Worm (Caenorhabditis elegans) whole organism, L1 larva: ENCODE measurements around the gene C36E8.4.

Experiments
- C04F5.9 ChIP-seq: sonication (generic microtip); optimal IDR thresholded peaks from 2 replicates; lab custom pipeline; 2016; ENCODE audit warnings: missing genetic modification characterization, missing compliant biosample characterization
- F16B12.6 ChIP-seq: fragments of 150-350 bp; optimal IDR thresholded peaks from 2 replicates; lab custom pipeline; 2014; ENCODE audit warnings: missing biosample characterization, missing genetic modification characterization
- aha-1 ChIP-seq: fragments of 150-350 bp; optimal IDR thresholded peaks from 2 replicates; lab custom pipeline; 2014; ENCODE audit warnings: missing biosample characterization, missing genetic modification characterization
- ceh-8 ChIP-seq: fragments of 200-800 bp; sonication (Bioruptor generic); optimal IDR thresholded peaks from 2 replicates; lab custom pipeline; 2018; ENCODE audit warnings: mild to moderate bottlenecking, missing genetic modification characterization, moderate library complexity, missing compliant biosample characterization
- ceh-90 ChIP-seq: sonication (generic microtip); optimal IDR thresholded peaks from 2 replicates; lab custom pipeline; 2016; ENCODE audit warnings: missing genetic modification characterization, missing compliant biosample characterization
- ces-1 ChIP-seq: fragments of 150-350 bp; optimal IDR thresholded peaks from 2 replicates; lab custom pipeline; 2014; ENCODE audit warnings: missing biosample characterization, missing genetic modification reagents, missing genetic modification characterization
- efl-1 ChIP-seq, 4 experiments: fragments of 150-350 bp; optimal IDR thresholded peaks in 3 of 4; peaks in 1 of 4; 1 replicate in 1 of 4; 2 replicates in 3 of 4; lab custom pipeline; 2014; ENCODE audit warnings: missing biosample characterization in 2 of 4, missing genetic modification characterization in 2 of 4, missing genetic modification reagents in 2 of 4
- efl-3 ChIP-seq: fragments of 200-800 bp; sonication (Bioruptor generic); optimal IDR thresholded peaks from 2 replicates; lab custom pipeline; 2018; ENCODE audit warnings: mild to moderate bottlenecking, missing genetic modification characterization, missing compliant biosample characterization
- egl-27 ChIP-seq, 2 experiments: fragments of 150-350 bp in 1 of 2; sonication (generic microtip); optimal IDR thresholded peaks; 3 replicates each; lab custom pipeline; 2017 to 2018; ENCODE audit warnings: missing biosample characterization in 2 of 2, missing genetic modification characterization in 2 of 2, missing genetic modification reagents in 2 of 2
- elt-2 ChIP-seq: sonication (generic microtip); optimal IDR thresholded peaks from 2 replicates; lab custom pipeline; 2016; ENCODE audit warnings: missing genetic modification characterization, mild to moderate bottlenecking, inconsistent platforms, missing compliant biosample characterization, missing genetic modification reagents
- fkh-4 ChIP-seq: sonication (generic microtip); optimal IDR thresholded peaks from 2 replicates; lab custom pipeline; 2016; ENCODE audit warnings: missing compliant biosample characterization, missing genetic modification characterization, borderline replicate concordance
- grh-1 ChIP-seq: fragments of 200-800 bp; sonication (Bioruptor generic); IDR thresholded peaks from 2 replicates; pipeline ENCODE4 v1.3.6; 2022; ENCODE audit warnings: missing genetic modification reagents, missing genetic modification characterization, missing compliant biosample characterization
- hlh-17 ChIP-seq: fragments of 200-800 bp; sonication (Bioruptor generic); optimal IDR thresholded peaks from 2 replicates; lab custom pipeline; 2018; ENCODE audit warnings: missing genetic modification characterization, mild to moderate bottlenecking, missing compliant biosample characterization, moderate library complexity, borderline replicate concordance
- isw-1 ChIP-seq: fragments of 200-800 bp; sonication (Bioruptor generic); IDR thresholded peaks from 2 replicates; pipeline ENCODE4 v1.3.6; 2022; ENCODE audit warnings: missing genetic modification characterization, missing compliant biosample characterization
- lin-14 ChIP-seq: fragments of 200-800 bp; sonication (Bioruptor generic); optimal IDR thresholded peaks from 2 replicates; lab custom pipeline; 2018; ENCODE audit warnings: mild to moderate bottlenecking, missing genetic modification characterization, moderate library complexity, missing compliant biosample characterization
- lin-35 ChIP-seq, 2 experiments: fragments of 150-350 bp; optimal IDR thresholded peaks; 2 replicates each; lab custom pipeline; 2014; ENCODE audit warnings: missing biosample characterization in 2 of 2, missing genetic modification characterization in 2 of 2, missing genetic modification reagents in 2 of 2
- mdl-1 ChIP-seq, 2 experiments: fragments of 150-350 bp; optimal IDR thresholded peaks; 2 replicates each; lab custom pipeline; 2014 to 2017; ENCODE audit warnings: missing biosample characterization in 2 of 2, missing genetic modification characterization in 2 of 2, inconsistent platforms in 1 of 2
- mef-2 ChIP-seq: fragments of 150-350 bp; optimal IDR thresholded peaks from 2 replicates; lab custom pipeline; 2014; ENCODE audit warnings: missing biosample characterization, missing genetic modification characterization
- mep-1 ChIP-seq: fragments of 150-350 bp; optimal IDR thresholded peaks from 2 replicates; lab custom pipeline; 2014; ENCODE audit warnings: missing biosample characterization, missing genetic modification characterization
- nhr-11 ChIP-seq: fragments of 150-350 bp; optimal IDR thresholded peaks from 2 replicates; lab custom pipeline; 2014; ENCODE audit warnings: missing biosample characterization, missing genetic modification characterization
- nhr-12 ChIP-seq: sonication (generic microtip); optimal IDR thresholded peaks from 2 replicates; lab custom pipeline; 2017; ENCODE audit warnings: missing biosample characterization, missing genetic modification characterization
- nhr-19 ChIP-seq: fragments of 200-800 bp; sonication (Bioruptor generic); conservative IDR thresholded peaks from 2 replicates; pipeline ENCODE4 v1.3.6; 2022; ENCODE audit warnings: missing genetic modification characterization, missing compliant biosample characterization
- nhr-237 ChIP-seq: fragments of 150-350 bp; optimal IDR thresholded peaks from 2 replicates; lab custom pipeline; 2014; ENCODE audit warnings: missing biosample characterization, missing genetic modification characterization
- nhr-28 ChIP-seq: fragments of 150-350 bp; optimal IDR thresholded peaks from 2 replicates; lab custom pipeline; 2014; ENCODE audit warnings: missing biosample characterization, missing genetic modification characterization
- nhr-76 ChIP-seq: sonication (generic microtip); optimal IDR thresholded peaks from 2 replicates; lab custom pipeline; 2017; ENCODE audit warnings: missing biosample characterization, missing genetic modification characterization
- nhr-77 ChIP-seq: fragments of 150-350 bp; optimal IDR thresholded peaks from 2 replicates; lab custom pipeline; 2014; ENCODE audit warnings: missing biosample characterization, missing genetic modification characterization
- pqm-1 ChIP-seq: sonication (generic microtip); optimal IDR thresholded peaks from 3 replicates; lab custom pipeline; 2017; ENCODE audit warnings: missing biosample characterization, missing genetic modification characterization
- rnt-1 ChIP-seq: sonication (generic microtip); optimal IDR thresholded peaks from 2 replicates; lab custom pipeline; 2016; ENCODE audit warnings: mild to moderate bottlenecking, missing genetic modification characterization, moderate library complexity, missing compliant biosample characterization
- snu-23 ChIP-seq: sonication (generic microtip); optimal IDR thresholded peaks from 2 replicates; lab custom pipeline; 2016; ENCODE audit warnings: missing genetic modification characterization, missing compliant biosample characterization
- sox-4 ChIP-seq: sonication (generic microtip); optimal IDR thresholded peaks from 2 replicates; lab custom pipeline; 2016; ENCODE audit warnings: missing genetic modification characterization, missing compliant biosample characterization
- sptf-1 ChIP-seq: fragments of 150-350 bp; optimal IDR thresholded peaks from 2 replicates; lab custom pipeline; 2014; ENCODE audit warnings: missing biosample characterization, missing genetic modification characterization
- tbx-2 ChIP-seq: sonication (generic microtip); optimal IDR thresholded peaks from 2 replicates; lab custom pipeline; 2016; ENCODE audit warnings: missing genetic modification characterization, missing compliant biosample characterization
- unc-130 ChIP-seq: fragments of 150-350 bp; optimal IDR thresholded peaks from 2 replicates; lab custom pipeline; 2017; ENCODE audit warnings: missing biosample characterization, missing genetic modification characterization, inconsistent platforms
- unc-30 ChIP-seq: sonication (generic microtip); optimal IDR thresholded peaks from 2 replicates; lab custom pipeline; 2017; ENCODE audit warnings: missing biosample characterization, missing genetic modification characterization
- unc-86 ChIP-seq: sonication (generic microtip); optimal IDR thresholded peaks from 2 replicates; lab custom pipeline; 2016; ENCODE audit warnings: missing genetic modification characterization, missing compliant biosample characterization
- xbp-1 ChIP-seq: sonication (generic microtip); optimal IDR thresholded peaks from 2 replicates; lab custom pipeline; 2016; ENCODE audit warnings: missing genetic modification characterization, missing compliant biosample characterization
- ztf-11 ChIP-seq, 2 experiments: sonication (generic microtip); optimal IDR thresholded peaks; 2 replicates each; lab custom pipeline; 2016 to 2017; ENCODE audit warnings: missing genetic modification characterization in 2 of 2, missing biosample characterization in 1 of 2, missing compliant biosample characterization in 1 of 2

The C36E8.4 gene

DNA sequence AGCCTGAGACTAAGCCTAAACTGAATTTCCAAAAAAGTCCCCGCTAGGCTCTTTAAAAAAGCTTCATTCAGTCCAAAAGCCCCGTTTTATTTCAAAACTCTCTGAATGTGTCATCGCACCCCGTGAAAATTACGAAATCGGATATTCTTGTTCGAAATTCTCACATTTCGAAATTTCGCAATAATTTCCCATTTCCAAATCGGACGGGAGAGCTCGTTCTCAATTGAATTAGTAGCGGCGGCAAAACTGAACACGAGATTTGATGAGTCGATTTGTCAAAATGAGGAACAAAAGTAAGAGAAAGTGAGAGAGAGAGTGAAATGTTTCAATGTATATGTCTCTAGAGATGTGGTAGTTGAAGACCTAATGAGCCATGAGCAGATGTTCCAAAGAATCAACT is 22.8 kb downstream of the C36E8.4 start (continued):
- TF ChIP-seq grh-1 (no peak), elt-2 (tag; lab: Kevin White, UChicago) (no peak), rnt-1 (tag; lab: Kevin White, UChicago) (no peak), nhr-77 (no peak), nhr-237 (tag; lab: Kevin White, UChicago) (no peak), mep-1 (no peak), nhr-12 (tag; lab: Kevin White, UChicago) (no peak), efl-3 (GFP tag; lab: Kevin White, UChicago) (no peak), lin-14 (GFP tag; lab: Kevin White, UChicago) (peak; percentile 62), sox-4 (no peak), unc-86 (no peak), C04F5.9 (tag; lab: Kevin White, UChicago) (no peak), ceh-90 (tag; lab: Kevin White, UChicago) (no peak), ceh-8 (GFP tag; lab: Kevin White, UChicago) (no peak), nhr-19 (GFP tag; lab: Robert Waterston, UW) (no peak), unc-130 (tag; lab: Kevin White, UChicago) (no peak), isw-1 (GFP tag; lab: Robert Waterston, UW) (no peak), ces-1 (no peak), xbp-1 (tag; lab: Kevin White, UChicago) (no peak)

DNA sequence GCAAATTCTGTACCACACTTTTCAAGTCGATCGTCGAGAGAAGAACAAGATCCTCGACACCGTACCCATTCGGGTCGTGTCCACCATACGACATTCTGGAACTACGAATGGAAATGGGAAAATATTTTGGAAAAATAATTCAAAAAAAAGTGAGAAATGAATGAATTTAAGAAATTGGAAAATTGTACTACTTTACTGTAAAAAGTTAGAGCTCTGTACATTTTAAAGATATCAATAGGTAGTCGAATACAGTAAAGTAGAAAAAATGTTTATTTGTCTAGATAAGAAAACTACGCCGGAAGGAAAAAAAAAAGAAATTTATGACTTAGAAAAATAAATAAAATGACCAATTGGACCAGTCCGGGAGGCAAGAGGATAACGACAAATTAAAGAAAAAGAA is 24.6 kb downstream of the C36E8.4 start, which contains the start of gene hum-5:
Gene hum-5 (minus strand): TSS at position 101 of the 400 bp plus-strand sequence.
- TF ChIP-seq efl-1 (optimal IDR thresholded peaks at IDR 0.05; lab: Kevin White, UChicago) = no peak
- TF ChIP-seq efl-1 (GFP tag; optimal IDR thresholded peaks at IDR 0.05 in 1 of 2; lab: Kevin White, UChicago) = no peak
- no peak for TF ChIP-seq mdl-1 (tag; optimal IDR thresholded peaks at IDR 0.05; lab: Kevin White, UChicago)
- no peak for TF ChIP-seq elt-2 (tag; lab: Kevin White, UChicago)
- no peak for TF ChIP-seq snu-23 (GFP tag; lab: Kevin White, UChicago)
- no peak for TF ChIP-seq nhr-76 (tag; lab: Kevin White, UChicago)
- TF ChIP-seq unc-30 = no peak
- TF ChIP-seq mep-1 = no peak
- TF ChIP-seq nhr-11 = no peak
- TF ChIP-seq nhr-28 (tag; lab: Kevin White, UChicago) = no peak
- no peak for TF ChIP-seq xbp-1 (tag; lab: Kevin White, UChicago)
- TF ChIP-seq aha-1 (tag; lab: Kevin White, UChicago) = no peak
- no peak for TF ChIP-seq fkh-4
- no peak for TF ChIP-seq F16B12.6 (tag; lab: Kevin White, UChicago)
- TF ChIP-seq sptf-1 (tag; lab: Kevin White, UChicago) = no peak
- TF ChIP-seq sox-4 = no peak
- TF ChIP-seq, all 84 proteins: peak for 0

DNA sequence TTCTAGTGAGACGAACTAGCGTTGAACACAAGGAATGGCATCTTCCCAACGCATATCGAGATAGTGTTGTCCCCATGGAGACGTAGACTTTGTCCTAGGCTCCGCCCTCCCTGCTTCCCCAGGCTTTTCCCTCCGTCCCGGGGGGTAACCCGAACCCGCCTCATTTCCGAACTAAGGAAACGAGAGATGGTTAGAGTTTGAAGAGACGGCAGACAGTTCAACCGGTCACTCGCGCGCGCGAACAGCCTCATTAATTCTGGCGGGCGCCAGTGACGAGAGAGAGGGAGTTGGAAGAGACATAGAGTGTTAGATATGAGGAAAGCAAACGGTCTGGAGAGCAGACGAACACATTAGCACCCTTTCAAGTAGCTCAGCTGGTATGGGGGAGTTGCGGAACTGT is 25.2 kb downstream of the C36E8.4 start:
- TF ChIP-seq ztf-11 (tag; optimal IDR thresholded peaks at IDR 0.05; lab: Kevin White, UChicago) = peak in 1 of 2 experiments; percentile 47
- peak; percentile 66 for TF ChIP-seq lin-14 (GFP tag; lab: Kevin White, UChicago)
- no peak for TF ChIP-seq tbx-2 (tag; lab: Kevin White, UChicago)
- no peak for TF ChIP-seq efl-1 (optimal IDR thresholded peaks at IDR 0.05; lab: Kevin White, UChicago)
- TF ChIP-seq efl-1 (GFP tag; optimal IDR thresholded peaks at IDR 0.05 in 1 of 2; lab: Kevin White, UChicago) = peak in 1 of 2 experiments; percentile 76
- TF ChIP-seq, all 84 proteins: peak for 3

DNA sequence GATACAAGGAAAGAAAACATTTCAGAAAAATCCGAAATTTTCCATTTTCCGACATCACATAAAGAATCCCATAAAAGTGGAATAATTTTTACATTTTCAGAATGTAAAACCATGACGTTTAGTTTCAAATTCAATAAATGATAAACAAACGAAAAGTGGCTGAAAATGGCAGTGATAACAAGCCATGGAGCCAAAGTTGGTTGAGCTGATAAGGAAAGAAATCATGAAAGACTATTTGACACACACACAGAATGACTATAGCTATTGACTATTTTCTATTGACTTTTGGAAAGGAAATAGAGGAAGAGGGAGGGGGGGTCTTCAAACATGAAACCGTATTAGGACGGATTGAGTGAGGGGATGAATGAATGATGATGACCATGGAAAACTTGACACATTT is 27.6 kb downstream of the C36E8.4 start:
- TF ChIP-seq lin-35 (GFP tag; optimal IDR thresholded peaks at IDR 0.05; lab: Kevin White, UChicago) = peak in 1 of 2 experiments; percentile 32
- no peak for TF ChIP-seq mef-2
- no peak for TF ChIP-seq lin-14 (GFP tag; lab: Kevin White, UChicago)
- peak; percentile 68 for TF ChIP-seq pqm-1
- TF ChIP-seq elt-2 (tag; lab: Kevin White, UChicago) = peak; percentile 54

DNA sequence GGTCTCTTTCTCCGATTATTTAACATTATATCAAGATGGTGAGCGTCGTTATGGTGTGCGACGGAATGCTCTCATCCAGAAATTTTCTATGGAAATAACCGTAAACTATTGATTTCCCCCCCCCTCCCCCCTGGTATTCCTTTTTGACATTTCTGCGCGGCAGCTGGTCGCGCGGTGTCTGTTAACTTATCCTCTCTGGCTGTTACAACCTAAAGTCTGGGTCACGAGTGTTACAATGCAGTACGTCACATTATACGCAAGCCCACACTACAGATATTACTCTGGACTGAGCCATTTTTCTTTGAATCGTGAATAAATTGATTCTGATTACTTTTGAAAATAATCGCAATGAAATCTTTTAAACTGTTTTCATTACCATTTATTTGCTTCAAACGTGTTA is 37.0 kb downstream of the C36E8.4 start:
- TF ChIP-seq hlh-17 (GFP tag; lab: Kevin White, UChicago) (no peak), C04F5.9 (tag; lab: Kevin White, UChicago) (no peak), efl-1 (optimal IDR thresholded peaks at IDR 0.05; lab: Kevin White, UChicago) (no peak), efl-1 (GFP tag; optimal IDR thresholded peaks at IDR 0.05 in 1 of 2; lab: Kevin White, UChicago) (peak in 1 of 2 experiments; percentile 32), egl-27 (tag; optimal IDR thresholded peaks at IDR 0.05; lab: Kevin White, UChicago) (no peak)
